Fruit fly (Drosophila melanogaster): ENCODE measurements around the gene Npc2c.

Npc2c gene

dm6 chr3R:10048035-10048774, 11.8 kb upstream of the Npc2c start (continued):
- TF ChIP-seq CG15336 (GFP tag; IDR thresholded peaks at IDR 0.05) (no peak), Gug (GFP tag; IDR thresholded peaks at IDR 0.05) (no peak), CG7368 (GFP tag; optimal IDR thresholded peaks at IDR 0.05) (peak; percentile 29), Lpt (GFP tag; optimal IDR thresholded peaks at IDR 0.05) (peak; percentile 34), CG3032 (tag; optimal IDR thresholded peaks at IDR 0.05) (peak; percentile 59), acj6 (GFP tag; optimal IDR thresholded peaks at IDR 0.05) (peak; percentile 69), Hr38 (GFP tag; optimal IDR thresholded peaks at IDR 0.05) (no peak), CG11294 (GFP tag; IDR thresholded peaks at IDR 0.05) (no peak), CG1621 (tag; optimal IDR thresholded peaks at IDR 0.05) (no peak), spab (GFP tag; optimal IDR thresholded peaks at IDR 0.05) (no peak)

dm6 chr3R:10048775-10048841, 11.4 kb upstream of the Npc2c start, which contains the start of gene CG12811:
TSS of gene CG12811 (minus strand) at chr3R:10048797.
- TF ChIP-seq Lpt (GFP tag; optimal IDR thresholded peaks at IDR 0.05) (no peak), pdm3 (GFP tag; optimal IDR thresholded peaks at IDR 0.05) (no peak), Hr39 (GFP tag; optimal IDR thresholded peaks at IDR 0.05) (no peak), net (GFP tag; optimal IDR thresholded peaks at IDR 0.05) (no peak)

dm6 chr3R:10048842-10049527, 11.1 kb upstream of the Npc2c start, which contains the start of gene ohgt:
TSS of gene ohgt (plus strand) at chr3R:10049199.
- peak; percentile 3 for TF ChIP-seq fd59A (GFP tag; optimal IDR thresholded peaks at IDR 0.05)
- TF ChIP-seq CG10669 (GFP tag; optimal IDR thresholded peaks at IDR 0.05): peak; percentile 33
- no peak for TF ChIP-seq CG7368 (GFP tag; optimal IDR thresholded peaks at IDR 0.05)
- TF ChIP-seq achi (GFP tag; optimal IDR thresholded peaks at IDR 0.05): peak; percentile 41
- TF ChIP-seq fkh (GFP tag; optimal IDR thresholded peaks at IDR 0.05): peak; percentile 24
- TF ChIP-seq esn (GFP tag; optimal IDR thresholded peaks at IDR 0.05): peak; percentile 49
- no peak for TF ChIP-seq ss (GFP tag; optimal IDR thresholded peaks at IDR 0.05)
- TF ChIP-seq Sox14 (GFP tag; optimal IDR thresholded peaks at IDR 0.05): peak; percentile 73
- no peak for TF ChIP-seq Hr38 (GFP tag; optimal IDR thresholded peaks at IDR 0.05)
- TF ChIP-seq CG6808 (GFP tag; optimal IDR thresholded peaks at IDR 0.05): peak; percentile 98
- no peak for TF ChIP-seq Sox102F (GFP tag; optimal IDR thresholded peaks at IDR 0.05)
- peak; percentile 44 for TF ChIP-seq CG3032 (tag; optimal IDR thresholded peaks at IDR 0.05)
- peak; percentile 41 for TF ChIP-seq Hr39 (GFP tag; optimal IDR thresholded peaks at IDR 0.05)
- peak; percentile 33 for TF ChIP-seq CG34406 (GFP tag; optimal IDR thresholded peaks at IDR 0.05)
- peak; percentile 84 for TF ChIP-seq Eip78C (GFP tag)
- TF ChIP-seq dsx (GFP tag; optimal IDR thresholded peaks at IDR 0.05; ENCODE audit: poor library complexity, severe bottlenecking): peak; percentile 21
- TF ChIP-seq lz (GFP tag; optimal IDR thresholded peaks at IDR 0.05): peak; percentile 25
- peak; percentile 32 for TF ChIP-seq cyc (GFP tag; optimal IDR thresholded peaks at IDR 0.05)
- TF ChIP-seq CG15336 (GFP tag; IDR thresholded peaks at IDR 0.05): 0 out of 2 replicates have a peak, but pooled peaks have one; percentile 38
- peak; percentile 59 for TF ChIP-seq Hr4 (GFP tag; optimal IDR thresholded peaks at IDR 0.05)
- TF ChIP-seq acj6 (GFP tag; optimal IDR thresholded peaks at IDR 0.05): peak; percentile 43
- peak; percentile 31 for TF ChIP-seq CG10631 (GFP tag; optimal IDR thresholded peaks at IDR 0.05)
- TF ChIP-seq CG31627 (GFP tag; optimal IDR thresholded peaks at IDR 0.05): peak; percentile 26
- TF ChIP-seq topi (GFP tag; optimal IDR thresholded peaks at IDR 0.05): peak; percentile 29
- TF ChIP-seq vri (GFP tag; optimal IDR thresholded peaks at IDR 0.05): no peak

- TF ChIP-seq Eip78C (GFP tag) (peak; percentile 0), CG8632 (GFP tag; optimal IDR thresholded peaks at IDR 0.05) (no peak), vri (GFP tag; optimal IDR thresholded peaks at IDR 0.05) (peak; percentile 61), CG15336 (GFP tag; IDR thresholded peaks at IDR 0.05) (no peak), CG6163 (GFP tag; IDR thresholded peaks at IDR 0.05) (no peak), fkh (GFP tag; optimal IDR thresholded peaks at IDR 0.05) (peak; percentile 85), CG9139 (GFP tag; optimal IDR thresholded peaks at IDR 0.05) (no peak)
Observed at dm6 chr3R:10052695-10053382, 7.2 kb upstream of the Npc2c start, which contains the start of the genes Fancl and Npc2e. TSS of gene Fancl (minus strand) at chr3R:10052869. TSS of gene Npc2e (plus strand) at chr3R:10053332.
